Worm (Caenorhabditis elegans) whole organism, L1 larva: Measurements from ENCODE around the gene srz-11.
"Not testable (repeated sequence)": the region's sequence is repeated elsewhere in the genome, so short reads cannot be mapped to it uniquely, and the experiment has no call there.

Experiments
- C16A3.4 ChIP-seq: fragments of 150-350 bp; optimal IDR thresholded peaks from 2 replicates; lab custom pipeline; 2014; ENCODE audit warnings: missing biosample characterization, missing genetic modification characterization
- aha-1 ChIP-seq: fragments of 150-350 bp; optimal IDR thresholded peaks from 2 replicates; lab custom pipeline; 2014; ENCODE audit warnings: missing biosample characterization, missing genetic modification characterization
- aly-2 ChIP-seq: fragments of 150-350 bp; optimal IDR thresholded peaks from 2 replicates; lab custom pipeline; 2014; ENCODE audit warnings: missing biosample characterization, missing genetic modification characterization
- ama-1 ChIP-seq: fragments of 150-350 bp; optimal IDR thresholded peaks from 2 replicates; lab custom pipeline; 2014
- blmp-1 ChIP-seq: fragments of 150-350 bp; optimal IDR thresholded peaks from 2 replicates; lab custom pipeline; 2014; ENCODE audit warnings: missing biosample characterization, missing genetic modification characterization
- ceh-82 ChIP-seq, 3 experiments: fragments of 150-350 bp in 1 of 3; sonication (generic microtip) in 2 of 3; optimal IDR thresholded peaks; 2 replicates each; lab custom pipeline; 2014 to 2017; ENCODE audit warnings: missing biosample characterization in 3 of 3, missing genetic modification characterization in 3 of 3
- ceh-88 ChIP-seq: fragments of 200-800 bp; sonication (Bioruptor generic); IDR thresholded peaks from 2 replicates; pipeline ENCODE4 v1.3.6; 2022; ENCODE audit warnings: missing genetic modification characterization, missing compliant biosample characterization
- ceh-90 ChIP-seq: sonication (generic microtip); optimal IDR thresholded peaks from 2 replicates; lab custom pipeline; 2016; ENCODE audit warnings: missing genetic modification characterization, missing compliant biosample characterization
- dpl-1 ChIP-seq, 3 experiments: fragments of 150-350 bp in 2 of 3; sonication (generic microtip) in 1 of 3; optimal IDR thresholded peaks; 2 replicates each; lab custom pipeline; 2014 to 2017; ENCODE audit warnings: missing biosample characterization in 3 of 3, missing genetic modification characterization in 3 of 3, missing genetic modification reagents in 3 of 3
- efl-1 ChIP-seq, 4 experiments: fragments of 150-350 bp; optimal IDR thresholded peaks in 3 of 4; peaks in 1 of 4; 1 replicate in 1 of 4; 2 replicates in 3 of 4; lab custom pipeline; 2014; ENCODE audit warnings: missing biosample characterization in 2 of 4, missing genetic modification characterization in 2 of 4, missing genetic modification reagents in 2 of 4
- egl-27 ChIP-seq, 2 experiments: fragments of 150-350 bp in 1 of 2; sonication (generic microtip); optimal IDR thresholded peaks; 3 replicates each; lab custom pipeline; 2017 to 2018; ENCODE audit warnings: missing biosample characterization in 2 of 2, missing genetic modification characterization in 2 of 2, missing genetic modification reagents in 2 of 2
- ets-5 ChIP-seq: fragments of 200-800 bp; sonication (Bioruptor generic); IDR thresholded peaks from 2 replicates; pipeline ENCODE4 v1.3.6; 2022; ENCODE audit warnings: missing genetic modification characterization, missing compliant biosample characterization
- fkh-10 ChIP-seq: sonication (generic microtip); optimal IDR thresholded peaks from 2 replicates; lab custom pipeline; 2017; ENCODE audit warnings: missing biosample characterization, missing genetic modification reagents, missing genetic modification characterization
- fkh-8 ChIP-seq: sonication (generic microtip); optimal IDR thresholded peaks from 2 replicates; lab custom pipeline; 2016; ENCODE audit warnings: mild to moderate bottlenecking, missing genetic modification characterization, missing compliant biosample characterization
- fos-1 ChIP-seq: fragments of 150-350 bp; optimal IDR thresholded peaks from 2 replicates; lab custom pipeline; 2014; ENCODE audit warnings: missing biosample characterization, missing genetic modification characterization
- hlh-4 ChIP-seq: sonication (generic microtip); optimal IDR thresholded peaks from 2 replicates; lab custom pipeline; 2016; ENCODE audit warnings: mild to moderate bottlenecking, missing genetic modification characterization, missing compliant biosample characterization
- irx-1 ChIP-seq: sonication (generic microtip); optimal IDR thresholded peaks from 2 replicates; lab custom pipeline; 2016; ENCODE audit warnings: missing genetic modification characterization, missing compliant biosample characterization
- lin-13 ChIP-seq: fragments of 150-350 bp; optimal IDR thresholded peaks from 2 replicates; lab custom pipeline; 2014; ENCODE audit warnings: missing biosample characterization, missing genetic modification reagents, missing genetic modification characterization
- lin-35 ChIP-seq, 2 experiments: fragments of 150-350 bp; optimal IDR thresholded peaks; 2 replicates each; lab custom pipeline; 2014; ENCODE audit warnings: missing biosample characterization in 2 of 2, missing genetic modification characterization in 2 of 2, missing genetic modification reagents in 2 of 2
- lir-3 ChIP-seq: sonication (generic microtip); optimal IDR thresholded peaks from 2 replicates; lab custom pipeline; 2016; ENCODE audit warnings: mild to moderate bottlenecking, missing genetic modification characterization, moderate library complexity, missing compliant biosample characterization; ENCODE audit not compliant: poor library complexity
- nhr-12 ChIP-seq: sonication (generic microtip); optimal IDR thresholded peaks from 2 replicates; lab custom pipeline; 2017; ENCODE audit warnings: missing biosample characterization, missing genetic modification characterization
- nhr-19 ChIP-seq: fragments of 200-800 bp; sonication (Bioruptor generic); conservative IDR thresholded peaks from 2 replicates; pipeline ENCODE4 v1.3.6; 2022; ENCODE audit warnings: missing genetic modification characterization, missing compliant biosample characterization
- nhr-20 ChIP-seq: sonication (generic microtip); optimal IDR thresholded peaks from 2 replicates; lab custom pipeline; 2016; ENCODE audit warnings: mild to moderate bottlenecking, missing genetic modification characterization, missing compliant biosample characterization
- nhr-47 ChIP-seq: sonication (generic microtip); optimal IDR thresholded peaks from 2 replicates; lab custom pipeline; 2016; ENCODE audit warnings: mild to moderate bottlenecking, missing genetic modification characterization, moderate library complexity, missing compliant biosample characterization
- nhr-71 ChIP-seq: sonication (generic microtip); optimal IDR thresholded peaks from 2 replicates; lab custom pipeline; 2016; ENCODE audit warnings: mild to moderate bottlenecking, missing genetic modification characterization, moderate library complexity, missing compliant biosample characterization
- nhr-84 ChIP-seq: sonication (generic microtip); optimal IDR thresholded peaks from 2 replicates; lab custom pipeline; 2017; ENCODE audit warnings: missing biosample characterization, missing genetic modification characterization
- nhr-85 ChIP-seq: sonication (generic microtip); peaks from one replicate; lab custom pipeline; 2016; ENCODE audit warnings: missing genetic modification characterization, inconsistent platforms, missing compliant biosample characterization
- nhr-90 ChIP-seq: sonication (generic microtip); optimal IDR thresholded peaks from 2 replicates; lab custom pipeline; 2016; ENCODE audit warnings: mild to moderate bottlenecking, missing genetic modification characterization, missing compliant biosample characterization; ENCODE audit not compliant: poor library complexity
- pqm-1 ChIP-seq: sonication (generic microtip); optimal IDR thresholded peaks from 3 replicates; lab custom pipeline; 2017; ENCODE audit warnings: missing biosample characterization, missing genetic modification characterization
- snpc-4 ChIP-seq: fragments of 150-350 bp; optimal IDR thresholded peaks from 2 replicates; lab custom pipeline; 2014; ENCODE audit warnings: missing biosample characterization, missing genetic modification characterization
- sptf-1 ChIP-seq: fragments of 150-350 bp; optimal IDR thresholded peaks from 2 replicates; lab custom pipeline; 2014; ENCODE audit warnings: missing biosample characterization, missing genetic modification characterization
- swsn-7 ChIP-seq: sonication (generic microtip); optimal IDR thresholded peaks from 2 replicates; lab custom pipeline; 2016; ENCODE audit warnings: missing genetic modification characterization, missing compliant biosample characterization
- zag-1 ChIP-seq: fragments of 150-350 bp; optimal IDR thresholded peaks from 2 replicates; lab custom pipeline; 2014; ENCODE audit warnings: missing biosample characterization, missing genetic modification characterization
- ztf-11 ChIP-seq, 2 experiments: sonication (generic microtip); optimal IDR thresholded peaks; 2 replicates each; lab custom pipeline; 2016 to 2017; ENCODE audit warnings: missing genetic modification characterization in 2 of 2, missing biosample characterization in 1 of 2, missing compliant biosample characterization in 1 of 2

Gene srz-11

ce11 chrV:15162697-15163096 is at the start of gene srz-11:
TSS of gene srz-11 (plus strand) at chrV:15163082.
- no peak for TF ChIP-seq blmp-1 (tag; lab: Kevin White, UChicago)
- no peak for TF ChIP-seq efl-1 (optimal IDR thresholded peaks at IDR 0.05; lab: Kevin White, UChicago)
- no peak for TF ChIP-seq efl-1 (GFP tag; optimal IDR thresholded peaks at IDR 0.05 in 1 of 2; lab: Kevin White, UChicago)
- no peak for TF ChIP-seq nhr-90 (tag; lab: Kevin White, UChicago)
- no peak for TF ChIP-seq snpc-4
- no peak for TF ChIP-seq aha-1 (tag; lab: Kevin White, UChicago)
- no peak for TF ChIP-seq sptf-1
- peak; percentile 10 for TF ChIP-seq nhr-47
- TF ChIP-seq ztf-11 (tag; optimal IDR thresholded peaks at IDR 0.05; lab: Kevin White, UChicago), result no peak
- no peak for TF ChIP-seq fos-1 (tag; lab: Kevin White, UChicago)
- peak; percentile 24 for TF ChIP-seq fkh-8
- TF ChIP-seq hlh-4, result peak; percentile 100
- no peak for TF ChIP-seq lin-35 (GFP tag; optimal IDR thresholded peaks at IDR 0.05; lab: Kevin White, UChicago)
- no peak for TF ChIP-seq swsn-7
- no peak for TF ChIP-seq nhr-84 (tag; lab: Kevin White, UChicago)
- TF ChIP-seq lir-3 (tag; lab: Kevin White, UChicago), result no peak
- no peak for TF ChIP-seq ceh-82 (tag; optimal IDR thresholded peaks at IDR 0.05; lab: Kevin White, UChicago)
- TF ChIP-seq zag-1 (tag; lab: Kevin White, UChicago), result no peak

- TF ChIP-seq fkh-10, result no peak
- no peak for TF ChIP-seq aly-2
- TF ChIP-seq nhr-71 (tag; lab: Kevin White, UChicago), result no peak
- TF ChIP-seq ztf-11 (tag; optimal IDR thresholded peaks at IDR 0.05; lab: Kevin White, UChicago), result no peak
- no peak for TF ChIP-seq lin-13 (GFP tag; lab: Kevin White, UChicago)
- no peak for TF ChIP-seq ceh-90 (tag; lab: Kevin White, UChicago)
- no peak for TF ChIP-seq ets-5
- TF ChIP-seq nhr-90 (tag; lab: Kevin White, UChicago), result no peak
- no peak for TF ChIP-seq blmp-1 (tag; lab: Kevin White, UChicago)
- TF ChIP-seq nhr-85 (tag; lab: Kevin White, UChicago), result no peak
- no peak for TF ChIP-seq ceh-88 (GFP tag; lab: Robert Waterston, UW)
- no peak for TF ChIP-seq egl-27 (tag; optimal IDR thresholded peaks at IDR 0.05; lab: Kevin White, UChicago)
Measured at ce11 chrV:15113992-15114391, 48.9 kb upstream of the srz-11 start, which contains the start of gene T01G5.6. TSS of gene T01G5.6 (minus strand) at chrV:15114092.

ce11 chrV:15115968-15116367 is 46.9 kb upstream of the srz-11 start, which contains the start of gene T01G5.8:
TSS of gene T01G5.8 (plus strand) at chrV:15116268.
- TF ChIP-seq nhr-12; sptf-1; ceh-88 (GFP tag; lab: Robert Waterston, UW): not testable (repeated sequence)

ce11 chrV:15119517-15119916 is 43.4 kb upstream of the srz-11 start, which contains the start of gene flor-1:
TSS of gene flor-1 (minus strand) at chrV:15119617.
- peak; percentile 18 for TF ChIP-seq nhr-20 (tag; lab: Kevin White, UChicago)
- TF ChIP-seq lir-3 (tag; lab: Kevin White, UChicago), result no peak
- TF ChIP-seq ceh-88 (GFP tag; lab: Robert Waterston, UW), result no peak

- not testable (repeated sequence) for TF ChIP-seq pqm-1 (tag; lab: Kevin White, UChicago); C16A3.4 (tag; lab: Kevin White, UChicago); dpl-1 (GFP tag; optimal IDR thresholded peaks at IDR 0.05; lab: Kevin White, UChicago)
- TF ChIP-seq, all 84 proteins: peak for 0; not testable (repeated sequence) for 84
Measured at ce11 chrV:15125162-15125561, 37.7 kb upstream of the srz-11 start, which contains the start of gene ugt-30. TSS of gene ugt-30 (minus strand) at chrV:15125262.

ce11 chrV:15127413-15127812 is 35.5 kb upstream of the srz-11 start, which contains the start of gene srj-27:
TSS of gene srj-27 (minus strand) at chrV:15127513.
- no peak for TF ChIP-seq fkh-10
- no peak for TF ChIP-seq ama-1 (lab: Kevin White, UChicago)
- no peak for TF ChIP-seq irx-1 (tag; lab: Kevin White, UChicago)
- TF ChIP-seq nhr-19 (GFP tag; lab: Robert Waterston, UW), result no peak
